Fruit fly (Drosophila melanogaster) whole organism, embryonic: ENCODE results near the gene Pop5.

Experiments
- B-H2 ChIP-seq: fragments of 200-800 bp; sonication (Bioruptor generic); optimal IDR thresholded peaks from 2 replicates; lab custom pipeline; 2018; ENCODE audit warnings: missing biosample characterization, mild to moderate bottlenecking, missing genetic modification characterization
- BtbVII ChIP-seq: fragments of 200-800 bp; sonication (Bioruptor generic); optimal IDR thresholded peaks from 3 replicates; lab custom pipeline; 2017; ENCODE audit warnings: missing biosample characterization, mild to moderate bottlenecking, missing genetic modification characterization
- CG10979 ChIP-seq: fragments of 200-800 bp; sonication (Bioruptor generic); optimal IDR thresholded peaks from 2 replicates; lab custom pipeline; 2018; ENCODE audit warnings: missing biosample characterization, mild to moderate bottlenecking, missing genetic modification characterization, moderate library complexity
- CG11456 ChIP-seq: fragments of 200-800 bp; sonication (Bioruptor generic); IDR thresholded peaks from 3 replicates; pipeline ENCODE4 v1.3.6; 2022; ENCODE audit warnings: missing biosample characterization, missing genetic modification characterization
- CG13296 ChIP-seq: fragments of 200-800 bp; sonication (Bioruptor generic); optimal IDR thresholded peaks from 3 replicates; lab custom pipeline; 2018; ENCODE audit warnings: missing biosample characterization, mild to moderate bottlenecking, missing genetic modification characterization
- CG14710 ChIP-seq: fragments of 200-800 bp; sonication (Bioruptor generic); optimal IDR thresholded peaks from 3 replicates; lab custom pipeline; 2019; ENCODE audit warnings: missing biosample characterization, mild to moderate bottlenecking, missing genetic modification characterization, moderate library complexity
- CG15514 ChIP-seq: fragments of 200-800 bp; sonication (Bioruptor generic); optimal IDR thresholded peaks from 3 replicates; lab custom pipeline; 2017; ENCODE audit warnings: missing biosample characterization, missing genetic modification characterization, mild to moderate bottlenecking, moderate library complexity, missing genetic modification reagents
- CG1603 ChIP-seq: fragments of 200-800 bp; sonication (Bioruptor generic); optimal IDR thresholded peaks from 2 replicates; lab custom pipeline; 2019; ENCODE audit warnings: missing biosample characterization, mild to moderate bottlenecking, missing genetic modification characterization, moderate library complexity
- CG17612 ChIP-seq: fragments of 200-800 bp; sonication (Bioruptor generic); IDR thresholded peaks from 2 replicates; pipeline ENCODE4 v1.3.6; 2022; ENCODE audit warnings: missing biosample characterization, missing genetic modification characterization
- CG17829 ChIP-seq: fragments of 200-800 bp; optimal IDR thresholded peaks from 2 replicates; lab custom pipeline; 2019; ENCODE audit warnings: missing biosample characterization, mild to moderate bottlenecking, missing genetic modification characterization, moderate library complexity
- CG1832 ChIP-seq: fragments of 200-800 bp; sonication (Bioruptor generic); optimal IDR thresholded peaks from 2 replicates; lab custom pipeline; 2017; ENCODE audit warnings: missing biosample characterization, mild to moderate bottlenecking, missing genetic modification characterization, inconsistent platforms
- CG18764 ChIP-seq: fragments of 200-800 bp; sonication (Bioruptor generic); optimal IDR thresholded peaks from 3 replicates; lab custom pipeline; 2016; ENCODE audit warnings: missing biosample characterization, missing genetic modification characterization
- CG2116 ChIP-seq: fragments of 200-800 bp; sonication (Bioruptor generic); optimal IDR thresholded peaks from 3 replicates; lab custom pipeline; 2018; ENCODE audit warnings: missing biosample characterization, mild to moderate bottlenecking, missing genetic modification characterization
- CG2202 ChIP-seq: fragments of 200-800 bp; sonication (Bioruptor generic); optimal IDR thresholded peaks from 2 replicates; lab custom pipeline; 2018; ENCODE audit warnings: missing biosample characterization, mild to moderate bottlenecking, missing genetic modification characterization
- CG3065 ChIP-seq: fragments of 200-800 bp; sonication (Bioruptor generic); optimal IDR thresholded peaks from 2 replicates; lab custom pipeline; 2016; ENCODE audit warnings: missing biosample characterization, missing genetic modification characterization
- CG31441 ChIP-seq: fragments of 200-800 bp; sonication (Bioruptor generic); IDR thresholded peaks from 2 replicates; pipeline ENCODE4 v1.3.6; 2022; ENCODE audit warnings: missing biosample characterization, missing genetic modification characterization
- CG5245 ChIP-seq: fragments of 200-800 bp; sonication (Bioruptor generic); optimal IDR thresholded peaks from 3 replicates; lab custom pipeline; 2016; ENCODE audit warnings: missing biosample characterization, missing genetic modification characterization
- CG8478 ChIP-seq: fragments of >200 bp; optimal IDR thresholded peaks from 2 replicates; lab custom pipeline; 2018
- CG8944 ChIP-seq: fragments of 200-800 bp; sonication (Bioruptor generic); optimal IDR thresholded peaks from 3 replicates; lab custom pipeline; 2016; ENCODE audit warnings: missing biosample characterization, missing genetic modification characterization
- CG9797 ChIP-seq: fragments of 200-800 bp; sonication (Bioruptor generic); optimal IDR thresholded peaks from 3 replicates; lab custom pipeline; 2018; ENCODE audit warnings: missing biosample characterization, mild to moderate bottlenecking, missing genetic modification characterization
- Dek ChIP-seq: fragments of 200-800 bp; sonication (Bioruptor generic); optimal IDR thresholded peaks from 3 replicates; lab custom pipeline; 2019; ENCODE audit warnings: missing biosample characterization, mild to moderate bottlenecking, missing genetic modification characterization, moderate library complexity
- Dfd ChIP-seq, 2 experiments: fragments of >200 bp; optimal IDR thresholded peaks; 2 replicates each; lab custom pipeline; 2017; ENCODE audit warnings: missing biosample characterization in 2 of 2, missing genetic modification characterization in 2 of 2
- Hr78 ChIP-seq, 2 experiments: fragments of 200-800 bp in 1 of 2; fragments of >200 bp in 1 of 2; sonication (Bioruptor generic) in 1 of 2; optimal IDR thresholded peaks; 2 replicates each; lab custom pipeline; 2017 to 2019; ENCODE audit warnings: missing biosample characterization in 2 of 2, missing genetic modification characterization in 2 of 2, mild to moderate bottlenecking in 1 of 2, moderate library complexity in 1 of 2
- MESR4 ChIP-seq: fragments of 200-800 bp; sonication (Bioruptor generic); optimal IDR thresholded peaks from 2 replicates; lab custom pipeline; 2018; ENCODE audit warnings: missing biosample characterization, mild to moderate bottlenecking, missing genetic modification characterization, moderate library complexity
- MTF-1 ChIP-seq: fragments of 200-800 bp; sonication (Bioruptor generic); optimal IDR thresholded peaks from 2 replicates; lab custom pipeline; 2018; ENCODE audit warnings: missing biosample characterization, mild to moderate bottlenecking, missing genetic modification characterization, borderline replicate concordance
- NC2α ChIP-seq: fragments of 200-800 bp; sonication (Bioruptor generic); optimal IDR thresholded peaks from 2 replicates; lab custom pipeline; 2016; ENCODE audit warnings: missing biosample characterization, missing genetic modification characterization
- NFAT ChIP-seq: fragments of 200-800 bp; sonication (Bioruptor generic); IDR thresholded peaks from 2 replicates; pipeline ENCODE4 v1.3.6; 2022; ENCODE audit warnings: missing biosample characterization, missing genetic modification characterization
- Oaz ChIP-seq: fragments of 200-800 bp; sonication (Bioruptor generic); IDR thresholded peaks from 2 replicates; pipeline ENCODE4 v1.3.6; 2022; ENCODE audit warnings: missing biosample characterization, missing genetic modification characterization
- Xbp1 ChIP-seq: fragments of 200-800 bp; sonication (Bioruptor generic); optimal IDR thresholded peaks from 3 replicates; lab custom pipeline; 2016; ENCODE audit warnings: missing biosample characterization, mild to moderate bottlenecking, missing genetic modification characterization
- ase ChIP-seq: fragments of 200-800 bp; sonication (Bioruptor generic); IDR thresholded peaks from 3 replicates; pipeline ENCODE4 v1.3.6; 2022; ENCODE audit warnings: missing biosample characterization, missing genetic modification characterization
- chinmo ChIP-seq: fragments of 200-800 bp; sonication (Bioruptor generic); IDR thresholded peaks from 4 replicates; pipeline ENCODE4 v1.3.6; 2022; ENCODE audit warnings: missing biosample characterization, missing genetic modification characterization; ENCODE audit not compliant: partially characterized antibody
- crc ChIP-seq: fragments of 200-800 bp; sonication (Bioruptor generic); optimal IDR thresholded peaks from 2 replicates; lab custom pipeline; 2016; ENCODE audit warnings: missing biosample characterization, missing genetic modification characterization
- fd64A ChIP-seq: fragments of 200-800 bp; sonication (Bioruptor generic); optimal IDR thresholded peaks from 3 replicates; lab custom pipeline; 2018; ENCODE audit warnings: missing biosample characterization, mild to moderate bottlenecking, missing genetic modification characterization
- gsb ChIP-seq: fragments of 200-800 bp; sonication (Bioruptor generic); IDR thresholded peaks from 2 replicates; pipeline ENCODE4 v1.3.6; 2022; ENCODE audit warnings: missing biosample characterization, missing genetic modification characterization
- gt ChIP-seq: fragments of 200-800 bp; sonication (Bioruptor generic); IDR thresholded peaks from 2 replicates; pipeline ENCODE4 v1.3.6; 2022; ENCODE audit warnings: missing biosample characterization, missing genetic modification characterization
- lov ChIP-seq, 2 experiments: fragments of 200-800 bp in 1 of 2; fragments of >200 bp in 1 of 2; sonication (Bioruptor generic) in 1 of 2; IDR thresholded peaks in 1 of 2; optimal IDR thresholded peaks in 1 of 2; 2 replicates in 1 of 2; 3 replicates in 1 of 2; pipeline versions ENCODE4 v1.3.6 to Lab custom; 2017 to 2022; ENCODE audit warnings: missing biosample characterization in 1 of 2, missing genetic modification characterization in 1 of 2
- luna ChIP-seq: fragments of 200-800 bp; sonication (Bioruptor generic); optimal IDR thresholded peaks from 2 replicates; lab custom pipeline; 2016; ENCODE audit warnings: missing biosample characterization, missing genetic modification characterization
- nerfin-1 ChIP-seq: fragments of 200-800 bp; sonication (Bioruptor generic); optimal IDR thresholded peaks from 3 replicates; lab custom pipeline; 2019; ENCODE audit warnings: missing biosample characterization, mild to moderate bottlenecking, missing genetic modification characterization, moderate library complexity
- peb ChIP-seq: fragments of 200-800 bp; sonication (Bioruptor generic); IDR thresholded peaks from 2 replicates; pipeline ENCODE4 v1.3.6; 2022; ENCODE audit warnings: missing biosample characterization, missing genetic modification characterization
- pfk ChIP-seq: fragments of 200-800 bp; sonication (Bioruptor generic); optimal IDR thresholded peaks from 2 replicates; lab custom pipeline; 2018; ENCODE audit warnings: missing biosample characterization, mild to moderate bottlenecking, missing genetic modification characterization, moderate library complexity
- prd ChIP-seq, 3 experiments: fragments of >200 bp in 2 of 3; fragments of 200-800 bp in 1 of 3; sonication (Bioruptor generic) in 1 of 3; optimal IDR thresholded peaks in 2 of 3; IDR thresholded peaks in 1 of 3; 2 replicates in 2 of 3; 3 replicates in 1 of 3; pipeline versions ENCODE4 v1.3.6 to Lab custom; 2017 to 2022; ENCODE audit warnings: missing biosample characterization in 1 of 3, missing genetic modification characterization in 1 of 3
- row ChIP-seq: fragments of 200-800 bp; sonication (Bioruptor generic); IDR thresholded peaks from 3 replicates; pipeline ENCODE4 v1.3.6; 2022; ENCODE audit warnings: missing biosample characterization, missing genetic modification characterization
- schlank ChIP-seq: fragments of 200-800 bp; sonication (Bioruptor generic); optimal IDR thresholded peaks from 2 replicates; lab custom pipeline; 2018; ENCODE audit warnings: missing biosample characterization, mild to moderate bottlenecking, missing genetic modification characterization
- sd ChIP-seq: fragments of 200-800 bp; sonication (Bioruptor generic); optimal IDR thresholded peaks from 3 replicates; lab custom pipeline; 2018; ENCODE audit warnings: missing biosample characterization, mild to moderate bottlenecking, missing genetic modification characterization, moderate library complexity
- slou ChIP-seq: fragments of 200-800 bp; sonication (Bioruptor generic); optimal IDR thresholded peaks from 3 replicates; lab custom pipeline; 2016; ENCODE audit warnings: missing biosample characterization, missing genetic modification characterization
- tgo ChIP-seq: fragments of 200-800 bp; sonication (Bioruptor generic); IDR thresholded peaks from 3 replicates; pipeline ENCODE4 v1.3.6; 2022; ENCODE audit warnings: missing biosample characterization, missing genetic modification characterization
- tio ChIP-seq: fragments of 200-800 bp; sonication (Bioruptor generic); optimal IDR thresholded peaks from 2 replicates; lab custom pipeline; 2017; ENCODE audit warnings: missing biosample characterization, missing genetic modification characterization, inconsistent platforms
- ttk ChIP-seq: fragments of 200-800 bp; sonication (Bioruptor generic); IDR thresholded peaks from 2 replicates; pipeline ENCODE4 v2.1.2; 2022; ENCODE audit warnings: missing biosample characterization, missing genetic modification characterization

The Pop5 gene

dm6 chr3L:17003251-17004171 is 41.3 kb downstream of the Pop5 start (continued):
- TF ChIP-seq lov (optimal IDR thresholded peaks at IDR 0.05; lab: Kevin White, UChicago) (no peak), lov (GFP tag; IDR thresholded peaks at IDR 0.05; lab: Robert Waterston, UW) (no peak), Dek (tag; lab: Kevin White, UChicago) (no peak), ttk (GFP tag; lab: Robert Waterston, UW) (no peak), tgo (no peak; the same call in 2 of the 3 replicates), CG15514 (peak; percentile 18), crc (GFP tag; lab: Kevin White, UChicago) (no peak), CG14710 (tag; lab: Kevin White, UChicago) (no peak), nerfin-1 (no peak), NFAT (GFP tag; lab: Robert Waterston, UW) (no peak), CG8478 (lab: Kevin White, UChicago) (no peak), CG17612 (GFP tag; lab: Robert Waterston, UW) (no peak), MTF-1 (no peak), CG2202 (tag; lab: Kevin White, UChicago) (no peak), CG2116 (GFP tag; lab: Kevin White, UChicago) (no peak), CG3065 (GFP tag; lab: Kevin White, UChicago) (no peak), CG31441 (GFP tag; lab: Robert Waterston, UW) (no peak), CG13296 (GFP tag; lab: Kevin White, UChicago) (peak; percentile 48), schlank (tag; lab: Kevin White, UChicago) (peak; percentile 7), NC2α (no peak), peb (GFP tag; lab: Robert Waterston, UW) (no peak), CG9797 (no peak), CG11456 (GFP tag; lab: Robert Waterston, UW) (no peak), gsb (GFP tag; lab: Robert Waterston, UW) (no peak; the same call in 1 of the 2 replicates), slou (GFP tag; lab: Kevin White, UChicago) (no peak), luna (GFP tag; lab: Kevin White, UChicago) (no peak), gt (GFP tag; lab: Robert Waterston, UW) (no peak), row (GFP tag; lab: Robert Waterston, UW) (0 out of 3 replicates have a peak, but pooled peaks have one; percentile 45), CG10979 (no peak), CG5245 (no peak), ase (GFP tag; lab: Robert Waterston, UW) (0 out of 3 replicates have a peak, but pooled peaks have one; percentile 28), MESR4 (GFP tag; lab: Kevin White, UChicago) (no peak), pfk (GFP tag; lab: Kevin White, UChicago) (no peak), Xbp1 (GFP tag; lab: Kevin White, UChicago) (no peak), CG1832 (GFP tag; lab: Kevin White, UChicago) (no peak), CG18764 (GFP tag; lab: Kevin White, UChicago) (no peak), tio (GFP tag; lab: Kevin White, UChicago) (no peak), CG1603 (tag; lab: Kevin White, UChicago) (no peak), CG17829 (tag; lab: Kevin White, UChicago) (no peak), Hr78 (GFP tag; optimal IDR thresholded peaks at IDR 0.05; lab: Kevin White, UChicago) (no peak), Dfd (GFP tag; optimal IDR thresholded peaks at IDR 0.05; lab: Kevin White, UChicago) (no peak), fd64A (peak; percentile 28), CG8944 (GFP tag; lab: Kevin White, UChicago) (no peak), chinmo (peak; percentile 91; the same call in 2 of the 4 replicates), B-H2 (GFP tag; lab: Kevin White, UChicago) (no peak), Oaz (GFP tag; lab: Robert Waterston, UW) (no peak), sd (tag; lab: Kevin White, UChicago) (peak; percentile 52), prd (optimal IDR thresholded peaks at IDR 0.05; lab: Kevin White, UChicago) (no peak), prd (GFP tag; IDR thresholded peaks at IDR 0.05; lab: Robert Waterston, UW) (no peak), BtbVII (GFP tag; lab: Kevin White, UChicago) (peak; percentile 57)
